Worm (Caenorhabditis elegans) whole organism, mixed stage, embryonic: ENCODE results near the gene R04B5.6.

Experiments used
- M03D4.4 ChIP-seq: sonication (generic microtip); optimal IDR thresholded peaks from 2 replicates; lab custom pipeline; 2017; ENCODE audit warnings: mild to moderate bottlenecking, missing genetic modification characterization, missing compliant biosample characterization
- ces-1 ChIP-seq: fragments of 150-350 bp; optimal IDR thresholded peaks from 2 replicates; lab custom pipeline; 2014; ENCODE audit warnings: missing biosample characterization, missing genetic modification reagents, missing genetic modification characterization
- elt-3 ChIP-seq: fragments of 150-350 bp; optimal IDR thresholded peaks from 2 replicates; lab custom pipeline; 2014; ENCODE audit warnings: missing biosample characterization, missing genetic modification characterization
- lin-13 ChIP-seq: fragments of 150-350 bp; optimal IDR thresholded peaks from 2 replicates; lab custom pipeline; 2014; ENCODE audit warnings: missing biosample characterization, missing genetic modification characterization
- lin-32 ChIP-seq: fragments of 200-800 bp; sonication (Bioruptor generic); optimal IDR thresholded peaks from 2 replicates; lab custom pipeline; 2018; ENCODE audit warnings: mild to moderate bottlenecking, missing genetic modification characterization, missing compliant biosample characterization
- mab-5 ChIP-seq: fragments of 150-350 bp; optimal IDR thresholded peaks from 2 replicates; lab custom pipeline; 2014; ENCODE audit warnings: missing biosample characterization, missing genetic modification characterization
- mls-2 ChIP-seq: sonication (generic microtip); optimal IDR thresholded peaks from 2 replicates; lab custom pipeline; 2016; ENCODE audit warnings: mild to moderate bottlenecking, missing genetic modification characterization, moderate library complexity, missing compliant biosample characterization
- nhr-12 ChIP-seq: fragments of 150-350 bp; optimal IDR thresholded peaks from 2 replicates; lab custom pipeline; 2014; ENCODE audit warnings: missing biosample characterization, missing genetic modification characterization
- nhr-2 ChIP-seq: fragments of 150-350 bp; optimal IDR thresholded peaks from 2 replicates; lab custom pipeline; 2014; ENCODE audit warnings: missing biosample characterization, missing genetic modification characterization
- nhr-237 ChIP-seq: fragments of 150-350 bp; optimal IDR thresholded peaks from 2 replicates; lab custom pipeline; 2014; ENCODE audit warnings: missing biosample characterization, missing genetic modification characterization
- nhr-76 ChIP-seq: sonication (generic microtip); optimal IDR thresholded peaks from 2 replicates; lab custom pipeline; 2017; ENCODE audit warnings: missing biosample characterization, missing genetic modification characterization
- snpc-4 ChIP-seq: fragments of 150-350 bp; optimal IDR thresholded peaks from 2 replicates; lab custom pipeline; 2014; ENCODE audit warnings: missing biosample characterization, missing genetic modification characterization
- unc-62 ChIP-seq: fragments of 150-350 bp; optimal IDR thresholded peaks from 2 replicates; lab custom pipeline; 2014; ENCODE audit warnings: missing biosample characterization, missing genetic modification reagents, missing genetic modification characterization

- TF ChIP-seq mls-2 (tag; lab: Kevin White, UChicago) (no peak), unc-62 (no peak), mab-5 (tag; lab: Kevin White, UChicago) (no peak), lin-13 (tag; lab: Kevin White, UChicago) (no peak), elt-3 (tag; lab: Kevin White, UChicago) (no peak), nhr-76 (tag; lab: Kevin White, UChicago) (no peak), snpc-4 (tag; lab: Kevin White, UChicago) (no peak), nhr-2 (tag; lab: Kevin White, UChicago) (no peak), lin-32 (GFP tag; lab: Kevin White, UChicago) (no peak), M03D4.4 (tag; lab: Kevin White, UChicago) (no peak), nhr-12 (tag; lab: Kevin White, UChicago) (no peak), nhr-237 (tag; lab: Kevin White, UChicago) (no peak), ces-1 (GFP tag; lab: Kevin White, UChicago) (no peak)
These were observed 20.4 kb downstream of the R04B5.6 start, which contains the start of gene C08B6.2 for ce11 chrV:10105412-10105811.
